Fruit fly (Drosophila melanogaster) whole organism, pupa: ENCODE data around the gene Dad1.

Experiments
- CG10348 ChIP-seq: fragments of 200-800 bp; sonication (Bioruptor generic); IDR thresholded peaks from 2 replicates; pipeline ENCODE4 v1.3.6; 2022; ENCODE audit warnings: missing biosample characterization, missing genetic modification characterization
- CG12605 ChIP-seq: fragments of 200-800 bp; sonication (Bioruptor generic); IDR thresholded peaks from 2 replicates; pipeline ENCODE4 v1.3.6; 2022; ENCODE audit warnings: missing biosample characterization, missing genetic modification characterization
- CG13204 ChIP-seq: fragments of 200-800 bp; sonication (Bioruptor generic); optimal IDR thresholded peaks from 2 replicates; lab custom pipeline; 2018; ENCODE audit warnings: missing biosample characterization, mild to moderate bottlenecking, missing genetic modification characterization, moderate library complexity
- CG14655 ChIP-seq: fragments of 200-800 bp; sonication (Bioruptor generic); optimal IDR thresholded peaks from 3 replicates; lab custom pipeline; 2017; ENCODE audit warnings: mild to moderate bottlenecking, missing biosample characterization, missing genetic modification reagents, missing genetic modification characterization
- CG15710 ChIP-seq: fragments of 200-800 bp; sonication (Bioruptor generic); optimal IDR thresholded peaks from 2 replicates; lab custom pipeline; 2018; ENCODE audit warnings: missing biosample characterization, mild to moderate bottlenecking, missing genetic modification characterization, moderate library complexity
- CG17806 ChIP-seq: fragments of 200-800 bp; sonication (Bioruptor generic); optimal IDR thresholded peaks from 2 replicates; lab custom pipeline; 2018; ENCODE audit warnings: missing biosample characterization, mild to moderate bottlenecking, missing genetic modification characterization, moderate library complexity
- CG32121 ChIP-seq: fragments of 200-800 bp; sonication (Bioruptor generic); IDR thresholded peaks from 2 replicates; pipeline ENCODE4 v1.3.6; 2022; ENCODE audit warnings: missing biosample characterization, missing genetic modification characterization
- CG34367 ChIP-seq: fragments of 200-800 bp; sonication (Bioruptor generic); optimal IDR thresholded peaks from 2 replicates; lab custom pipeline; 2018; ENCODE audit warnings: missing biosample characterization, mild to moderate bottlenecking, missing genetic modification characterization
- CG4496 ChIP-seq: fragments of 200-800 bp; sonication (Bioruptor generic); IDR thresholded peaks from 3 replicates; pipeline ENCODE4 v1.3.6; 2022; ENCODE audit warnings: missing biosample characterization, missing genetic modification characterization
- CG8159 ChIP-seq: fragments of 200-800 bp; sonication (Bioruptor generic); optimal IDR thresholded peaks from 3 replicates; lab custom pipeline; 2018; ENCODE audit warnings: missing biosample characterization, mild to moderate bottlenecking, missing genetic modification characterization, moderate library complexity
- CG8301 ChIP-seq: fragments of 200-800 bp; sonication (Bioruptor generic); optimal IDR thresholded peaks from 2 replicates; lab custom pipeline; 2018; ENCODE audit warnings: missing biosample characterization, mild to moderate bottlenecking, missing genetic modification characterization
- CG9948 ChIP-seq: fragments of 200-800 bp; sonication (Bioruptor generic); optimal IDR thresholded peaks from 2 replicates; lab custom pipeline; 2018; ENCODE audit warnings: missing biosample characterization, mild to moderate bottlenecking, missing genetic modification characterization, moderate library complexity
- D1 ChIP-seq: fragments of 200-800 bp; sonication (Bioruptor generic); optimal IDR thresholded peaks from 2 replicates; lab custom pipeline; 2018; ENCODE audit warnings: missing biosample characterization, mild to moderate bottlenecking, missing genetic modification characterization, moderate library complexity
- EcR ChIP-seq: fragments of 200-800 bp; sonication (Bioruptor generic); optimal IDR thresholded peaks from 3 replicates; lab custom pipeline; 2019; ENCODE audit warnings: missing biosample characterization, missing genetic modification characterization, mild to moderate bottlenecking, moderate library complexity, missing genetic modification reagents
- Ets98B ChIP-seq: fragments of 200-800 bp; sonication (Bioruptor generic); IDR thresholded peaks from 2 replicates; pipeline ENCODE4 v1.3.6; 2022; ENCODE audit warnings: missing biosample characterization, missing genetic modification characterization
- Pif1A ChIP-seq: fragments of 200-800 bp; sonication (Bioruptor generic); optimal IDR thresholded peaks from 3 replicates; lab custom pipeline; 2016; ENCODE audit warnings: missing biosample characterization, missing genetic modification characterization
- Pif1B ChIP-seq: fragments of 200-800 bp; sonication (Bioruptor generic); optimal IDR thresholded peaks from 3 replicates; lab custom pipeline; 2016; ENCODE audit warnings: missing biosample characterization, missing genetic modification characterization
- Snoo ChIP-seq: fragments of 200-800 bp; sonication (Bioruptor generic); optimal IDR thresholded peaks from 3 replicates; lab custom pipeline; 2017; ENCODE audit warnings: missing biosample characterization, mild to moderate bottlenecking, missing genetic modification characterization, inconsistent platforms
- fd96Ca ChIP-seq: fragments of 200-800 bp; sonication (Bioruptor generic); IDR thresholded peaks from 3 replicates; pipeline ENCODE4 v1.3.6; 2022; ENCODE audit warnings: missing biosample characterization, missing genetic modification characterization
- gl ChIP-seq: fragments of 200-800 bp; sonication (Bioruptor generic); optimal IDR thresholded peaks from 2 replicates; lab custom pipeline; 2018; ENCODE audit warnings: missing biosample characterization, mild to moderate bottlenecking, missing genetic modification characterization
- rn ChIP-seq: fragments of 200-800 bp; sonication (Bioruptor generic); IDR thresholded peaks from 2 replicates; pipeline ENCODE4 v1.3.6; 2022; ENCODE audit warnings: missing biosample characterization, missing genetic modification characterization

Gene Dad1

dm6 chr2L:8420259-8420930 lies 36.5 kb upstream of the Dad1 start:
- TF ChIP-seq CG13204 (GFP tag; lab: Kevin White, UChicago) (peak; percentile 66), Snoo (tag; lab: Kevin White, UChicago) (no peak), D1 (no peak), gl (peak; percentile 69), CG17806 (tag; lab: Kevin White, UChicago) (peak; percentile 24), Ets98B (GFP tag; lab: Robert Waterston, UW) (no peak), Pif1B (GFP tag; lab: Kevin White, UChicago) (peak; percentile 6), CG14655 (GFP tag; lab: Kevin White, UChicago) (peak; percentile 22), CG15710 (tag; lab: Kevin White, UChicago) (peak; percentile 11), fd96Ca (GFP tag; lab: Robert Waterston, UW) (no peak), CG8301 (tag; lab: Kevin White, UChicago) (peak; percentile 7), CG10348 (GFP tag; lab: Robert Waterston, UW) (no peak), rn (GFP tag; lab: Robert Waterston, UW) (no peak), CG32121 (GFP tag; lab: Robert Waterston, UW) (no peak), CG9948 (tag; lab: Kevin White, UChicago) (no peak), CG12605 (GFP tag; lab: Robert Waterston, UW) (peak; percentile 36; the same call in 1 of the 2 replicates), Pif1A (GFP tag; lab: Kevin White, UChicago) (peak; percentile 47), EcR (GFP tag; lab: Kevin White, UChicago) (peak; percentile 31), CG34367 (tag; lab: Kevin White, UChicago) (peak; percentile 43), CG8159 (tag; lab: Kevin White, UChicago) (peak; percentile 38), CG4496 (GFP tag; lab: Robert Waterston, UW) (peak; percentile 57; the same call in 1 of the 3 replicates)

- peak; percentile 58 for TF ChIP-seq gl
- no peak for TF ChIP-seq Pif1A (GFP tag; lab: Kevin White, UChicago)
- no peak for TF ChIP-seq fd96Ca (GFP tag; lab: Robert Waterston, UW)
- no peak for TF ChIP-seq CG10348 (GFP tag; lab: Robert Waterston, UW)
- TF ChIP-seq CG13204 (GFP tag; lab: Kevin White, UChicago), result peak; percentile 75
- no peak for TF ChIP-seq Ets98B (GFP tag; lab: Robert Waterston, UW)
- TF ChIP-seq CG8159 (tag; lab: Kevin White, UChicago), result no peak
- TF ChIP-seq CG34367 (tag; lab: Kevin White, UChicago), result no peak
- peak; percentile 28 for TF ChIP-seq CG15710 (tag; lab: Kevin White, UChicago)
- peak; percentile 1 for TF ChIP-seq CG14655 (GFP tag; lab: Kevin White, UChicago)
- TF ChIP-seq Pif1B (GFP tag; lab: Kevin White, UChicago), result no peak
- no peak for TF ChIP-seq rn (GFP tag; lab: Robert Waterston, UW)
- TF ChIP-seq D1, result no peak
- no peak for TF ChIP-seq CG9948 (tag; lab: Kevin White, UChicago)
- no peak for TF ChIP-seq CG17806 (tag; lab: Kevin White, UChicago)
- no peak for TF ChIP-seq Snoo (tag; lab: Kevin White, UChicago)
- TF ChIP-seq CG4496 (GFP tag; lab: Robert Waterston, UW), result peak; percentile 43; the same call in 1 of the 3 replicates
- 0 out of 2 replicates have a peak, but pooled peaks have one; percentile 18 for TF ChIP-seq CG12605 (GFP tag; lab: Robert Waterston, UW)
- no peak for TF ChIP-seq CG32121 (GFP tag; lab: Robert Waterston, UW)
- TF ChIP-seq CG8301 (tag; lab: Kevin White, UChicago), result no peak
- peak; percentile 94 for TF ChIP-seq EcR (GFP tag; lab: Kevin White, UChicago)
Measured at dm6 chr2L:8419382-8419940, 35.5 kb upstream of the Dad1 start.

- TF ChIP-seq Snoo (tag; lab: Kevin White, UChicago) (no peak), CG32121 (GFP tag; lab: Robert Waterston, UW) (no peak), CG13204 (GFP tag; lab: Kevin White, UChicago) (peak; percentile 18), gl (peak; percentile 44), D1 (no peak), CG8301 (tag; lab: Kevin White, UChicago) (no peak), CG34367 (tag; lab: Kevin White, UChicago) (no peak), CG14655 (GFP tag; lab: Kevin White, UChicago) (no peak), CG10348 (GFP tag; lab: Robert Waterston, UW) (no peak), EcR (GFP tag; lab: Kevin White, UChicago) (no peak), rn (GFP tag; lab: Robert Waterston, UW) (no peak)
Measured at dm6 chr2L:8418113-8418885, 34.4 kb upstream of the Dad1 start.

dm6 chr2L:8417562-8417961 lies 33.6 kb upstream of the Dad1 start:
- TF ChIP-seq Pif1B (GFP tag; lab: Kevin White, UChicago), result no peak
- no peak for TF ChIP-seq CG32121 (GFP tag; lab: Robert Waterston, UW)
- TF ChIP-seq Ets98B (GFP tag; lab: Robert Waterston, UW), result no peak
- TF ChIP-seq, all 21 proteins: peak for 0
